ENCODE assay signal across 5 worm cellular contexts in genomic region chrII:14143838-14144268, ce11.
A peak's percentile ranks its signal among the peaks of the same experiment; 100 is the strongest.
TF ChIP-seq lines count a peak whose summit lies in the region.

Gene W03H9.2 (minus strand): TSS chrII:14143869.

TF ChIP-seq in whole organism, L1 larva, 84 proteins besides CTCF, POLR2A, EP300 and RAD21 (continues in another document):
- TF ChIP-seq snu-23 (GFP tag; optimal IDR thresholded peaks at IDR 0.05; lab: Kevin White, UChicago) (peak; percentile 81), grh-1 (GFP tag; IDR thresholded peaks at IDR 0.05; lab: Robert Waterston, UW) (no peak), pqm-1 (tag; optimal IDR thresholded peaks at IDR 0.05; lab: Kevin White, UChicago) (no peak), efl-1 (optimal IDR thresholded peaks at IDR 0.05; lab: Kevin White, UChicago) (peak; percentile 73 to 86), efl-1 (GFP tag; optimal IDR thresholded peaks at IDR 0.05 in 1 of 2; lab: Kevin White, UChicago) (peak; percentile 81 to 98), blmp-1 (tag; optimal IDR thresholded peaks at IDR 0.05; lab: Kevin White, UChicago) (no peak), zag-1 (tag; optimal IDR thresholded peaks at IDR 0.05; lab: Kevin White, UChicago) (no peak), ceh-88 (GFP tag; IDR thresholded peaks at IDR 0.05; lab: Robert Waterston, UW) (peak; percentile 67; the same call in 1 of the 2 replicates), nhr-85 (tag; lab: Kevin White, UChicago) (peak; percentile 86), ztf-11 (tag; optimal IDR thresholded peaks at IDR 0.05; lab: Kevin White, UChicago) (peak in 1 of 2 experiments; percentile 79), nhr-28 (tag; optimal IDR thresholded peaks at IDR 0.05; lab: Kevin White, UChicago) (no peak), F16B12.6 (tag; optimal IDR thresholded peaks at IDR 0.05; lab: Kevin White, UChicago) (peak; percentile 97), nhr-71 (tag; optimal IDR thresholded peaks at IDR 0.05; lab: Kevin White, UChicago) (peak; percentile 87), dpl-1 (GFP tag; optimal IDR thresholded peaks at IDR 0.05; lab: Kevin White, UChicago) (peak; percentile 66 to 84 (median 83)), isw-1 (GFP tag; IDR thresholded peaks at IDR 0.05; lab: Robert Waterston, UW) (peak; percentile 73), irx-1 (tag; optimal IDR thresholded peaks at IDR 0.05; lab: Kevin White, UChicago) (peak; percentile 65), unc-98 (GFP tag; IDR thresholded peaks at IDR 0.05; lab: Robert Waterston, UW) (peak; percentile 85), hlh-4 (tag; optimal IDR thresholded peaks at IDR 0.05; lab: Kevin White, UChicago) (peak; percentile 57)

TF ChIP-seq in whole organism, L3 larva, 47 proteins besides CTCF, POLR2A, EP300 and RAD21 (continues in another document):
- TF ChIP-seq ZK546.5 (tag; optimal IDR thresholded peaks at IDR 0.05; lab: Kevin White, UChicago) (no peak), nhr-77 (tag; optimal IDR thresholded peaks at IDR 0.05; lab: Kevin White, UChicago) (no peak), skn-1 (tag; optimal IDR thresholded peaks at IDR 0.05; lab: Kevin White, UChicago) (no peak), tbx-2 (tag; optimal IDR thresholded peaks at IDR 0.05; lab: Kevin White, UChicago) (no peak), fos-1 (tag; optimal IDR thresholded peaks at IDR 0.05; lab: Kevin White, UChicago) (no peak), snpc-4 (tag; optimal IDR thresholded peaks at IDR 0.05; lab: Kevin White, UChicago) (peak; percentile 5), pqm-1 (tag; optimal IDR thresholded peaks at IDR 0.05; lab: Kevin White, UChicago) (no peak), nhr-25 (tag; optimal IDR thresholded peaks at IDR 0.05; lab: Kevin White, UChicago) (peak; percentile 39), R02D3.7 (tag; optimal IDR thresholded peaks at IDR 0.05; lab: Kevin White, UChicago) (peak; percentile 26), aly-2 (tag; optimal IDR thresholded peaks at IDR 0.05; lab: Kevin White, UChicago) (no peak), ztf-4 (tag; optimal IDR thresholded peaks at IDR 0.05; lab: Kevin White, UChicago) (no peak), nhr-76 (tag; optimal IDR thresholded peaks at IDR 0.05; lab: Kevin White, UChicago) (no peak), hmg-11 (tag; optimal IDR thresholded peaks at IDR 0.05; lab: Kevin White, UChicago) (peak; percentile 88), fkh-10 (GFP tag; optimal IDR thresholded peaks at IDR 0.05; lab: Kevin White, UChicago) (no peak), nhr-43 (tag; optimal IDR thresholded peaks at IDR 0.05; lab: Kevin White, UChicago; ENCODE audit: poor library complexity, severe bottlenecking) (peak; percentile 72), jun-1 (tag; optimal IDR thresholded peaks at IDR 0.05; lab: Kevin White, UChicago) (no peak), lin-39 (tag; optimal IDR thresholded peaks at IDR 0.05; lab: Kevin White, UChicago) (no peak), pha-4 (tag; optimal IDR thresholded peaks at IDR 0.05; lab: Kevin White, UChicago) (peak; percentile 42), elt-2 (tag; optimal IDR thresholded peaks at IDR 0.05; lab: Kevin White, UChicago) (peak; percentile 26), ceh-16 (tag; optimal IDR thresholded peaks at IDR 0.05; lab: Kevin White, UChicago) (no peak)

TF ChIP-seq in whole organism, early embryonic, 17 proteins besides CTCF, POLR2A, EP300 and RAD21:
- TF ChIP-seq sea-1 (GFP tag; conservative IDR thresholded peaks at IDR 0.05; lab: Robert Waterston, UW) = no peak
- peak; percentile 68; the same call in 1 of the 2 replicates for TF ChIP-seq tbx-37 (GFP tag; conservative IDR thresholded peaks at IDR 0.05; lab: Robert Waterston, UW)
- no peak for TF ChIP-seq ama-1 (optimal IDR thresholded peaks at IDR 0.05; lab: Kevin White, UChicago)
- TF ChIP-seq hnd-1 (tag; optimal IDR thresholded peaks at IDR 0.05; lab: Kevin White, UChicago) = peak; percentile 55
- TF ChIP-seq F13C5.2 (tag; optimal IDR thresholded peaks at IDR 0.05; lab: Kevin White, UChicago) = peak; percentile 77
- 0 out of 2 replicates have a peak, but pooled peaks have one; percentile 19 for TF ChIP-seq tbx-11 (GFP tag; IDR thresholded peaks at IDR 0.05; lab: Robert Waterston, UW)
- TF ChIP-seq tra-4 (tag; optimal IDR thresholded peaks at IDR 0.05; lab: Kevin White, UChicago) = no peak
- peak; percentile 70 for TF ChIP-seq B0310.2 (tag; optimal IDR thresholded peaks at IDR 0.05; lab: Kevin White, UChicago)
- 0 out of 2 replicates have a peak, but pooled peaks have one; percentile 49 for TF ChIP-seq flt-1 (GFP tag; IDR thresholded peaks at IDR 0.05; lab: Robert Waterston, UW)
- peak; percentile 46 for TF ChIP-seq aly-1 (tag; optimal IDR thresholded peaks at IDR 0.05; lab: Kevin White, UChicago)
- TF ChIP-seq pes-1 (GFP tag; IDR thresholded peaks at IDR 0.05; lab: Robert Waterston, UW) = peak; percentile 76
- peak; percentile 68 for TF ChIP-seq hmg-4 (GFP tag; optimal IDR thresholded peaks at IDR 0.05; lab: Kevin White, UChicago)
- TF ChIP-seq ceh-36 (tag; optimal IDR thresholded peaks at IDR 0.05; lab: Kevin White, UChicago) = no peak
- TF ChIP-seq ets-7 (tag; optimal IDR thresholded peaks at IDR 0.05; lab: Kevin White, UChicago) = peak; percentile 68
- peak; percentile 52 for TF ChIP-seq ceh-13 (GFP tag; optimal IDR thresholded peaks at IDR 0.05; lab: Kevin White, UChicago)
- TF ChIP-seq scrt-1 (GFP tag; IDR thresholded peaks at IDR 0.05; lab: Robert Waterston, UW) = no peak
- peak; percentile 56 for TF ChIP-seq hmbx-1 (tag; optimal IDR thresholded peaks at IDR 0.05; lab: Kevin White, UChicago)

TF ChIP-seq in whole organism, midembryonic, 9 proteins besides CTCF, POLR2A, EP300 and RAD21:
- TF ChIP-seq cog-1 (tag; optimal IDR thresholded peaks at IDR 0.05; lab: Kevin White, UChicago) (peak; percentile 92), T22C8.4 (GFP tag; IDR thresholded peaks at IDR 0.05; lab: Robert Waterston, UW) (no peak), ref-1 (GFP tag; conservative IDR thresholded peaks at IDR 0.05; lab: Robert Waterston, UW) (no peak), klf-2 (GFP tag; conservative IDR thresholded peaks at IDR 0.05; lab: Robert Waterston, UW) (peak; percentile 78), med-1 (GFP tag; optimal IDR thresholded peaks at IDR 0.05; lab: Kevin White, UChicago; ENCODE audit: insufficient read depth) (no peak), flt-1 (GFP tag; IDR thresholded peaks at IDR 0.05; lab: Robert Waterston, UW) (peak; percentile 66), ztf-23 (GFP tag; IDR thresholded peaks at IDR 0.05; lab: Robert Waterston, UW) (peak; percentile 80), tab-1 (GFP tag; IDR thresholded peaks at IDR 0.05; lab: Robert Waterston, UW) (no peak), ztf-29 (GFP tag; IDR thresholded peaks at IDR 0.05; lab: Robert Waterston, UW) (0 out of 2 replicates have a peak, but pooled peaks have one; percentile 56)
TF ChIP-seq in whole organism, midembryonic: peak in this region for 5.

TF ChIP-seq in whole organism, young adult, 124 proteins besides CTCF, POLR2A, EP300 and RAD21 (continues in another document):
- TF ChIP-seq F23B12.7 (tag; optimal IDR thresholded peaks at IDR 0.05; lab: Kevin White, UChicago; ENCODE audit: insufficient read depth) (no peak), madf-10 (tag; optimal IDR thresholded peaks at IDR 0.05; lab: Kevin White, UChicago) (peak; percentile 67), mel-28 (tag; optimal IDR thresholded peaks at IDR 0.05; lab: Kevin White, UChicago; ENCODE audit: borderline replicate concordance) (no peak), fkh-3 (tag; optimal IDR thresholded peaks at IDR 0.05; lab: Kevin White, UChicago) (no peak), lir-1 (GFP tag; conservative IDR thresholded peaks at IDR 0.05; lab: Robert Waterston, UW) (peak; percentile 30; the same call in 1 of the 2 replicates), rec-8 (tag; optimal IDR thresholded peaks at IDR 0.05; lab: Kevin White, UChicago) (peak in 1 of 2 experiments; percentile 39), nfya-2 (GFP tag; IDR thresholded peaks at IDR 0.05; lab: Robert Waterston, UW) (no peak), Y53F4B.3 (GFP tag; IDR thresholded peaks at IDR 0.05; lab: Robert Waterston, UW) (no peak), unc-62 (GFP tag; optimal IDR thresholded peaks at IDR 0.05; lab: Kevin White, UChicago) (no peak), egl-44 (GFP tag; IDR thresholded peaks at IDR 0.05; lab: Robert Waterston, UW) (no peak), mxl-1 (tag; optimal IDR thresholded peaks at IDR 0.05; lab: Kevin White, UChicago) (no peak), ceh-91 (GFP tag; IDR thresholded peaks at IDR 0.05; lab: Robert Waterston, UW) (no peak), egl-18 (GFP tag; IDR thresholded peaks at IDR 0.05; lab: Robert Waterston, UW) (no peak), bed-2 (GFP tag; IDR thresholded peaks at IDR 0.05; lab: Robert Waterston, UW) (peak; percentile 56; the same call in 1 of the 2 replicates), ekl-4 (GFP tag; IDR thresholded peaks at IDR 0.05; lab: Robert Waterston, UW) (no peak), F33H1.4 (GFP tag; IDR thresholded peaks at IDR 0.05; lab: Robert Waterston, UW) (no peak), madf-8 (GFP tag; conservative IDR thresholded peaks at IDR 0.05; lab: Robert Waterston, UW) (no peak), somi-1 (GFP tag; optimal IDR thresholded peaks at IDR 0.05; lab: Kevin White, UChicago) (peak; percentile 3), athp-1 (tag; optimal IDR thresholded peaks at IDR 0.05; lab: Kevin White, UChicago) (no peak), ceh-58 (GFP tag; IDR thresholded peaks at IDR 0.05; lab: Robert Waterston, UW) (no peak), bed-1 (GFP tag; IDR thresholded peaks at IDR 0.05; lab: Robert Waterston, UW) (no peak), ztf-25 (GFP tag; IDR thresholded peaks at IDR 0.05; lab: Robert Waterston, UW) (no peak), snpc-4 (GFP tag; optimal IDR thresholded peaks at IDR 0.05; lab: Kevin White, UChicago) (no peak), snpc-4 (tag; optimal IDR thresholded peaks at IDR 0.05; lab: Kevin White, UChicago) (peak in 2 of 4 experiments; percentile 26 to 41), tbx-9 (tag; optimal IDR thresholded peaks at IDR 0.05; lab: Kevin White, UChicago; ENCODE audit: borderline replicate concordance) (no peak), ztf-26 (tag; optimal IDR thresholded peaks at IDR 0.05; lab: Kevin White, UChicago) (no peak), hlh-12 (tag; optimal IDR thresholded peaks at IDR 0.05; lab: Kevin White, UChicago) (no peak), nhr-90 (tag; optimal IDR thresholded peaks at IDR 0.05; lab: Kevin White, UChicago) (no peak), let-526 (GFP tag; IDR thresholded peaks at IDR 0.05; lab: Robert Waterston, UW) (0 out of 2 replicates have a peak, but pooled peaks have one; percentile 10), K12H6.12 (tag; optimal IDR thresholded peaks at IDR 0.05; lab: Kevin White, UChicago) (peak; percentile 74), nfya-1 (tag; optimal IDR thresholded peaks at IDR 0.05; lab: Kevin White, UChicago; ENCODE audit: borderline replicate concordance, insufficient read depth) (no peak), mcd-1 (GFP tag; IDR thresholded peaks at IDR 0.05; lab: Robert Waterston, UW) (peak; percentile 69), F57A8.1 (GFP tag; optimal IDR thresholded peaks at IDR 0.05; lab: Kevin White, UChicago) (no peak), ceh-27 (GFP tag; optimal IDR thresholded peaks at IDR 0.05; lab: Kevin White, UChicago) (peak; percentile 77), ztf-6 (GFP tag; IDR thresholded peaks at IDR 0.05; lab: Robert Waterston, UW) (no peak)

Comparison
In these comparisons a context has a peak if more than half of its experiments do, and no peak if none do; other contexts are left out.
1. Of the 8 proteins assayed by ChIP-seq in both whole organism, young adult and whole organism, L1 larva: peak only in whole organism, young adult: none; only in whole organism, L1 larva: efl-1 and nhr-90; in both: dpl-1 and unc-130; in neither: 2; mixed calls (peak in some experiments, not most) for 2.